Fruit fly (Drosophila melanogaster): ENCODE measurements around the gene Aduk.

The Aduk gene

DNA sequence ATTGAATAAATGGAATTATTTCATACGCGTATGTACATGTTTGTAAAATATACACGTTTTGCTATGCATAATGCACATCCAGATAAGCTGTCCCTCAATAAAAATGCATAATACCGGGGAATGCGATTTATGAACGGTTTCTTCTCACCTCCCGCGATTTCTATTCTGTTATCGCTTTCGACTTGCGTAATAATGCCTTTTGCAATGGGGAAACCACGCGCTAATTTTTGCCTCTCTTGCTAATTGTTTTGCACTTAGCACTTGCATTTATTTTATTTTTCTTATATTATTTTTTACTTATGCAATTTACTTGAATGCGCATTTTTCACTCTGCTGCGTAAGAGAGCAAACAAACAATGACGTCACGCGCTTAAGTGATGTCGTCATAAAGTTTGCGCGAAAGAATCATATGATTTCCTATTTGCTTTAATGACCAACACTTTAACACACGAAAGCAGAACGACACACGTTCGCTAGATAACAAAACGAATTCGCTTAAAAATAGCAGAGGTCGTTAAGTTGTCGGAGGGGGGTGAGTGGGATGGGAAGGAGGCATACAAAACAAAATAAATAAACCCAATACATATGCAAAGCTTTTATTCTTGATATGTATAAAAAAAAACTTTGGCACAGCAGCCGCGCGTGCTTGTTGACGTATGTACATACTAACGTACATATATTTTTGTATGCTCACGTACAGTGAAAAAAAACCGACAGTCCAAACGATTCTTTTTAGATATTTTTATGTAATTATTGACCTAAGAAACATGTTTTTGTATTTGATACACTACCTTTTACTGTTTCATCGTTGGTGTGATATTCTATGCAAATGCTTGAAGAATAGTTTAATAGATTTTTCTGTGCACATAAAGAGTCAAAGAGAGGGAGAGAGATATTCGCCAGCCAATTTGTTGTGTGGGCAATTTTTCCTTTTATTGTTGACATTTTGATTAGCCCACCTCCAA lies 17.2 kb upstream of the Aduk start (continued):
- TF ChIP-seq CG10669 (GFP tag; optimal IDR thresholded peaks at IDR 0.05) (peak; percentile 65), salr (GFP tag; optimal IDR thresholded peaks at IDR 0.05) (peak in 1 of 2 experiments; percentile 81), CG32006 (GFP tag; optimal IDR thresholded peaks at IDR 0.05) (peak; percentile 88), vri (GFP tag; optimal IDR thresholded peaks at IDR 0.05) (peak; percentile 92), CG11762 (GFP tag; optimal IDR thresholded peaks at IDR 0.05; ENCODE audit: insufficient read depth) (peak; percentile 61), CG34406 (GFP tag; optimal IDR thresholded peaks at IDR 0.05) (peak; percentile 51), Blimp-1 (GFP tag; optimal IDR thresholded peaks at IDR 0.05) (no peak), CG8119 (GFP tag; IDR thresholded peaks at IDR 0.05) (0 out of 3 replicates have a peak, but pooled peaks have one; percentile 19), CG8632 (GFP tag; optimal IDR thresholded peaks at IDR 0.05) (peak; percentile 58), Ets96B (tag; optimal IDR thresholded peaks at IDR 0.05) (peak; percentile 58), Hr38 (GFP tag; optimal IDR thresholded peaks at IDR 0.05) (no peak), Eip78C (GFP tag) (peak; percentile 91), cyc (GFP tag; optimal IDR thresholded peaks at IDR 0.05) (peak; percentile 45), CG31627 (GFP tag; optimal IDR thresholded peaks at IDR 0.05) (peak; percentile 47), CG11902 (GFP tag; optimal IDR thresholded peaks at IDR 0.05) (peak; percentile 10), net (GFP tag; optimal IDR thresholded peaks at IDR 0.05) (peak; percentile 83), topi (GFP tag; optimal IDR thresholded peaks at IDR 0.05) (peak; percentile 57), CG3032 (tag; optimal IDR thresholded peaks at IDR 0.05) (peak; percentile 29), acj6 (GFP tag; optimal IDR thresholded peaks at IDR 0.05) (peak; percentile 73), Gug (GFP tag; IDR thresholded peaks at IDR 0.05) (no peak), achi (GFP tag; optimal IDR thresholded peaks at IDR 0.05) (peak; percentile 67), Smox (GFP tag; optimal IDR thresholded peaks at IDR 0.05) (peak; percentile 60), Hr39 (GFP tag; optimal IDR thresholded peaks at IDR 0.05) (peak; percentile 56), CG7368 (GFP tag; optimal IDR thresholded peaks at IDR 0.05) (peak; percentile 51), CG4318 (GFP tag; optimal IDR thresholded peaks at IDR 0.05) (peak; percentile 63), Lpt (GFP tag; optimal IDR thresholded peaks at IDR 0.05) (peak; percentile 67), CG15336 (GFP tag; IDR thresholded peaks at IDR 0.05) (no peak), Ets21C (GFP tag; optimal IDR thresholded peaks at IDR 0.05) (peak; percentile 25), CG1621 (tag; optimal IDR thresholded peaks at IDR 0.05) (peak; percentile 17), CG16779 (tag; optimal IDR thresholded peaks at IDR 0.05) (no peak), Eip75B (GFP tag; optimal IDR thresholded peaks at IDR 0.05) (peak; percentile 31), Met (GFP tag; optimal IDR thresholded peaks at IDR 0.05) (peak; percentile 68), CG8319 (GFP tag; optimal IDR thresholded peaks at IDR 0.05) (no peak), Sox102F (GFP tag; optimal IDR thresholded peaks at IDR 0.05) (peak; percentile 63)

DNA sequence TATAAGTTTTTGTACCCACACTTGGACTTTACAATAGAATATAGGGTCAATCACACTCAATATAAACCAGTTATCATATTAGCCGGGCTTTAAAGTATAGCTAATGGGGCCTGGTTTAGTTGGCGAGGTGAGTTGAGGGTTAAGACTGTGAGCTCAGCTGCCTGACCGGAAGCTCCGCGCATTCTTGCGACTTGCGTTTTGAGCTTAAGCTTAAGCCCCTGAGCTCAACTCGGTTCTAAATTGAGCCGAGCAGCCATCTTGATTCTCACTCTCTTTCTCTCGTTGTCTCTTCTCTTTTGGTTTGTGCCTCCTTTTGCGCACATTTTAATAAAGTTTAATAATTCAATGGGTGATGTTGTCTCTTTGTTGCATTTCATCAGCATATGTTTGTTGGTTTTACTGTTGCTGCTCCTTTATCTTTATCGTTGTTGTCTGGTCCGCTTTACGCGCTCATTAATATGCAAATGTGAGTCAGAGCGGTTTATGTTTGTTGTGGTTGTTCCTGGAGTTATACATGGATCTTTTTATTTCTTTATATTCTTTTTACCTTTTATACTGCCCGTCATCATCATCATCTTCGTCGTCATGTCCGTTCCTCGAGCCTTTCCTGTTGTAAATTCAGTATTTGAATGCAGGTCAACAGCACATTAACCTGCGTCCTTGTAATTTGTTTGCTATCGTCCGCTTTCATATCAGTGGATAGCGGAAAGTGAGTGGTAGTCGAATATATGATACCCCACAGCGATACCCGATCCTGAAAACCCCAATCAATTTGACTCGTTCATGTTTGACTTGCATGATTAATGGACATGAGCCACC lies 16.3 kb upstream of the Aduk start:
- TF ChIP-seq CG6854 (GFP tag; optimal IDR thresholded peaks at IDR 0.05) = peak; percentile 39
- no peak for TF ChIP-seq Gug (GFP tag; IDR thresholded peaks at IDR 0.05)
- peak; percentile 7 for TF ChIP-seq fd85E (GFP tag; optimal IDR thresholded peaks at IDR 0.05)
- TF ChIP-seq svp (GFP tag) = peak; percentile 77
- no peak for TF ChIP-seq CG10631 (GFP tag; optimal IDR thresholded peaks at IDR 0.05)
- peak; percentile 11 for TF ChIP-seq CG3919 (GFP tag; optimal IDR thresholded peaks at IDR 0.05)
- TF ChIP-seq CG10669 (GFP tag; optimal IDR thresholded peaks at IDR 0.05) = no peak
- peak; percentile 42 for TF ChIP-seq Eip78C (GFP tag)
- TF ChIP-seq dsx (GFP tag; optimal IDR thresholded peaks at IDR 0.05; ENCODE audit: poor library complexity, severe bottlenecking) = peak; percentile 83
- TF ChIP-seq CG6163 (GFP tag; IDR thresholded peaks at IDR 0.05) = 0 out of 3 replicates have a peak, but pooled peaks have one; percentile 26
- peak; percentile 6 for TF ChIP-seq Sox102F (GFP tag; optimal IDR thresholded peaks at IDR 0.05)
- TF ChIP-seq ss (GFP tag; optimal IDR thresholded peaks at IDR 0.05) = peak in 1 of 2 experiments; percentile 16
- no peak for TF ChIP-seq CG11762 (GFP tag; optimal IDR thresholded peaks at IDR 0.05; ENCODE audit: insufficient read depth)
